Fruit fly (Drosophila melanogaster) whole organism, embryonic: ENCODE data around the gene Eip75B.
A peak's percentile ranks its signal among the peaks of the same experiment; 100 is the strongest.

Experiments
- ATbp ChIP-seq: fragments of 200-800 bp; sonication (Bioruptor generic); optimal IDR thresholded peaks from 2 replicates; lab custom pipeline; 2017; ENCODE audit warnings: missing biosample characterization, mild to moderate bottlenecking, missing genetic modification characterization, missing genetic modification reagents
- Atf-2 ChIP-seq: fragments of 200-800 bp; sonication (Bioruptor generic); optimal IDR thresholded peaks from 2 replicates; lab custom pipeline; 2016; ENCODE audit warnings: missing biosample characterization, missing genetic modification characterization
- Atf6 ChIP-seq: fragments of 200-800 bp; sonication (Bioruptor generic); IDR thresholded peaks from 2 replicates; pipeline ENCODE4 v1.3.6; 2022; ENCODE audit warnings: missing biosample characterization, missing genetic modification characterization
- B-H2 ChIP-seq: fragments of 200-800 bp; sonication (Bioruptor generic); optimal IDR thresholded peaks from 2 replicates; lab custom pipeline; 2018; ENCODE audit warnings: missing biosample characterization, mild to moderate bottlenecking, missing genetic modification characterization
- CG11504 ChIP-seq: fragments of 200-800 bp; sonication (Bioruptor generic); optimal IDR thresholded peaks from 3 replicates; lab custom pipeline; 2019; ENCODE audit warnings: missing biosample characterization, mild to moderate bottlenecking, missing genetic modification characterization, moderate library complexity
- CG15479 ChIP-seq: fragments of 200-800 bp; sonication (Bioruptor generic); optimal IDR thresholded peaks from 3 replicates; lab custom pipeline; 2019; ENCODE audit warnings: missing biosample characterization, mild to moderate bottlenecking, missing genetic modification characterization, moderate library complexity
- CG17385 ChIP-seq: fragments of 200-800 bp; sonication (Bioruptor generic); optimal IDR thresholded peaks from 3 replicates; lab custom pipeline; 2018; ENCODE audit warnings: missing biosample characterization, mild to moderate bottlenecking, missing genetic modification characterization
- CG17568 ChIP-seq: fragments of 200-800 bp; sonication (Bioruptor generic); optimal IDR thresholded peaks from 2 replicates; lab custom pipeline; 2018; ENCODE audit warnings: missing biosample characterization, mild to moderate bottlenecking, missing genetic modification characterization, moderate library complexity
- CG17912 ChIP-seq: fragments of 200-800 bp; sonication (Bioruptor generic); optimal IDR thresholded peaks from 2 replicates; lab custom pipeline; 2018; ENCODE audit warnings: missing biosample characterization, mild to moderate bottlenecking, missing genetic modification characterization
- CG2712 ChIP-seq: fragments of 200-800 bp; optimal IDR thresholded peaks from 3 replicates; lab custom pipeline; 2019; ENCODE audit warnings: missing biosample characterization, mild to moderate bottlenecking, missing genetic modification characterization, moderate library complexity
- CG31388 ChIP-seq: fragments of 200-800 bp; sonication (Bioruptor generic); optimal IDR thresholded peaks from 2 replicates; lab custom pipeline; 2016; ENCODE audit warnings: missing biosample characterization, missing genetic modification characterization
- CG3163 ChIP-seq: fragments of 200-800 bp; sonication (Bioruptor generic); optimal IDR thresholded peaks from 3 replicates; lab custom pipeline; 2016; ENCODE audit warnings: missing biosample characterization, missing genetic modification characterization
- CG3281 ChIP-seq: fragments of 200-800 bp; sonication (Bioruptor generic); optimal IDR thresholded peaks from 3 replicates; lab custom pipeline; 2017; ENCODE audit warnings: missing biosample characterization, mild to moderate bottlenecking, missing genetic modification characterization
- CG3726 ChIP-seq: fragments of 200-800 bp; sonication (Bioruptor generic); IDR thresholded peaks from 3 replicates; pipeline ENCODE4, ENCODE4 v1.3.6; 2022; ENCODE audit warnings: missing biosample characterization, missing genetic modification characterization
- CG4360 ChIP-seq: fragments of 200-800 bp; sonication (Bioruptor generic); IDR thresholded peaks from 2 replicates; pipeline ENCODE4 v1.3.6; 2022; ENCODE audit warnings: missing biosample characterization, missing genetic modification characterization
- CG4404 ChIP-seq: fragments of 200-800 bp; sonication (Bioruptor generic); IDR thresholded peaks from 2 replicates; pipeline ENCODE4 v1.3.6; 2022; ENCODE audit warnings: missing biosample characterization, missing genetic modification characterization
- CG5953 ChIP-seq: fragments of 200-800 bp; sonication (Bioruptor generic); IDR thresholded peaks from 2 replicates; pipeline ENCODE4 v1.3.6; 2022; ENCODE audit warnings: missing biosample characterization, missing genetic modification characterization
- CG6813 ChIP-seq: fragments of 200-800 bp; sonication (Bioruptor generic); optimal IDR thresholded peaks from 2 replicates; lab custom pipeline; 2017; ENCODE audit warnings: missing biosample characterization, missing genetic modification characterization, mild to moderate bottlenecking, moderate library complexity, missing genetic modification reagents
- CG7357 ChIP-seq: fragments of 200-800 bp; sonication (Bioruptor generic); IDR thresholded peaks from 3 replicates; pipeline ENCODE4 v1.3.6; 2022; ENCODE audit warnings: missing biosample characterization, missing genetic modification characterization
- CG7745 ChIP-seq: fragments of 200-800 bp; sonication (Bioruptor generic); optimal IDR thresholded peaks from 2 replicates; lab custom pipeline; 2018; ENCODE audit warnings: missing biosample characterization, mild to moderate bottlenecking, missing genetic modification characterization, moderate library complexity
- CG8290 ChIP-seq, 3 experiments: fragments of 200-800 bp; sonication (Bioruptor generic); optimal IDR thresholded peaks; 2 replicates each; lab custom pipeline; 2016 to 2019; ENCODE audit warnings: missing biosample characterization in 3 of 3, missing genetic modification characterization in 3 of 3, mild to moderate bottlenecking in 2 of 3, moderate library complexity in 1 of 3
- CG8478 ChIP-seq: fragments of >200 bp; optimal IDR thresholded peaks from 2 replicates; lab custom pipeline; 2018
- CG8924 ChIP-seq: fragments of 200-800 bp; optimal IDR thresholded peaks from 3 replicates; lab custom pipeline; 2019; ENCODE audit warnings: missing biosample characterization, mild to moderate bottlenecking, missing genetic modification characterization, moderate library complexity
- CG9609 ChIP-seq: fragments of 200-800 bp; sonication (Bioruptor generic); optimal IDR thresholded peaks from 3 replicates; lab custom pipeline; 2016; ENCODE audit warnings: missing biosample characterization, missing genetic modification characterization
- Eip74EF ChIP-seq, 2 experiments: fragments of 200-800 bp in 1 of 2; fragments of >200 bp in 1 of 2; sonication (Bioruptor generic) in 1 of 2; optimal IDR thresholded peaks; 2 replicates each; lab custom pipeline; 2017 to 2019; ENCODE audit warnings: missing biosample characterization in 2 of 2, missing genetic modification characterization in 2 of 2, mild to moderate bottlenecking in 1 of 2, moderate library complexity in 1 of 2
- H2.0 ChIP-seq: fragments of 200-800 bp; sonication (Bioruptor generic); IDR thresholded peaks from 2 replicates; pipeline ENCODE4 v1.3.6; 2022; ENCODE audit warnings: missing biosample characterization, missing genetic modification characterization
- Hand ChIP-seq: fragments of 200-800 bp; sonication (Bioruptor generic); optimal IDR thresholded peaks from 2 replicates; lab custom pipeline; 2017; ENCODE audit warnings: mild to moderate bottlenecking, missing biosample characterization, missing genetic modification reagents, missing genetic modification characterization
- Mad ChIP-seq: fragments of 200-800 bp; sonication (Bioruptor generic); optimal IDR thresholded peaks from 2 replicates; lab custom pipeline; 2016; ENCODE audit warnings: missing biosample characterization, missing genetic modification characterization
- Oaz ChIP-seq: fragments of 200-800 bp; sonication (Bioruptor generic); IDR thresholded peaks from 2 replicates; pipeline ENCODE4 v1.3.6; 2022; ENCODE audit warnings: missing biosample characterization, missing genetic modification characterization
- Rx ChIP-seq: fragments of 200-800 bp; sonication (Bioruptor generic); IDR thresholded peaks from 2 replicates; pipeline ENCODE4 v1.3.6; 2022; ENCODE audit warnings: missing biosample characterization, missing genetic modification characterization
- Sox102F ChIP-seq: fragments of 200-800 bp; sonication (Bioruptor generic); optimal IDR thresholded peaks from 2 replicates; lab custom pipeline; 2018; ENCODE audit warnings: missing biosample characterization, mild to moderate bottlenecking, missing genetic modification characterization, moderate library complexity
- TFAM ChIP-seq: fragments of 200-800 bp; sonication (Bioruptor generic); optimal IDR thresholded peaks from 2 replicates; lab custom pipeline; 2017; ENCODE audit warnings: missing biosample characterization, missing genetic modification characterization, inconsistent platforms
- Tbp ChIP-seq: fragments of >200 bp; optimal IDR thresholded peaks from 2 replicates; lab custom pipeline; 2018; ENCODE audit warnings: missing biosample characterization, missing genetic modification characterization
- Usf ChIP-seq: fragments of 200-800 bp; sonication (Bioruptor generic); optimal IDR thresholded peaks from 2 replicates; lab custom pipeline; 2017; ENCODE audit warnings: missing genotype, missing biosample characterization, missing genetic modification characterization
- az2 ChIP-seq: fragments of 200-800 bp; sonication (Bioruptor generic); optimal IDR thresholded peaks from 3 replicates; lab custom pipeline; 2016; ENCODE audit warnings: missing biosample characterization, missing genetic modification characterization
- cas ChIP-seq: fragments of 200-800 bp; sonication (Bioruptor generic); IDR thresholded peaks from 2 replicates; pipeline ENCODE4 v1.3.6; 2022; ENCODE audit warnings: missing biosample characterization, missing genetic modification characterization
- chinmo ChIP-seq: fragments of 200-800 bp; sonication (Bioruptor generic); IDR thresholded peaks from 4 replicates; pipeline ENCODE4 v1.3.6; 2022; ENCODE audit warnings: missing biosample characterization, missing genetic modification characterization; ENCODE audit not compliant: partially characterized antibody
- chm ChIP-seq: fragments of 200-800 bp; sonication (Bioruptor generic); IDR thresholded peaks from 2 replicates; pipeline ENCODE4 v1.3.6; 2022; ENCODE audit warnings: missing biosample characterization, missing genetic modification characterization
- cwo ChIP-seq: fragments of 200-800 bp; sonication (Bioruptor generic); optimal IDR thresholded peaks from 3 replicates; lab custom pipeline; 2017; ENCODE audit warnings: missing biosample characterization, missing genetic modification characterization, mild to moderate bottlenecking, moderate library complexity, missing genetic modification reagents
- fd102C ChIP-seq: fragments of 200-800 bp; sonication (Bioruptor generic); optimal IDR thresholded peaks from 2 replicates; lab custom pipeline; 2018; ENCODE audit warnings: missing biosample characterization, mild to moderate bottlenecking, missing genetic modification characterization, moderate library complexity
- gce ChIP-seq: fragments of 200-800 bp; sonication (Bioruptor generic); IDR thresholded peaks from 3 replicates; pipeline ENCODE4 v1.3.6; 2022; ENCODE audit warnings: missing biosample characterization, missing genetic modification characterization
- h ChIP-seq: fragments of >200 bp; optimal IDR thresholded peaks from 2 replicates; lab custom pipeline; 2017
- hb ChIP-seq: fragments of 200-800 bp; sonication (Bioruptor generic); IDR thresholded peaks from 3 replicates; pipeline ENCODE4 v1.3.6; 2022; ENCODE audit warnings: missing biosample characterization, missing genetic modification characterization; ENCODE audit not compliant: partially characterized antibody
- lmd ChIP-seq: fragments of 200-800 bp; sonication (Bioruptor generic); IDR thresholded peaks from 2 replicates; pipeline ENCODE4 v1.3.6; 2022; ENCODE audit warnings: missing biosample characterization, missing genetic modification characterization
- peb ChIP-seq: fragments of 200-800 bp; sonication (Bioruptor generic); IDR thresholded peaks from 2 replicates; pipeline ENCODE4 v1.3.6; 2022; ENCODE audit warnings: missing biosample characterization, missing genetic modification characterization
- phol ChIP-seq: fragments of 200-800 bp; sonication (Bioruptor generic); optimal IDR thresholded peaks from 3 replicates; lab custom pipeline; 2018; ENCODE audit warnings: missing biosample characterization, mild to moderate bottlenecking, missing genetic modification characterization, moderate library complexity
- row ChIP-seq: fragments of 200-800 bp; sonication (Bioruptor generic); IDR thresholded peaks from 3 replicates; pipeline ENCODE4 v1.3.6; 2022; ENCODE audit warnings: missing biosample characterization, missing genetic modification characterization
- sd ChIP-seq: fragments of 200-800 bp; sonication (Bioruptor generic); optimal IDR thresholded peaks from 3 replicates; lab custom pipeline; 2018; ENCODE audit warnings: missing biosample characterization, mild to moderate bottlenecking, missing genetic modification characterization, moderate library complexity
- sima ChIP-seq: fragments of 200-800 bp; sonication (Bioruptor generic); optimal IDR thresholded peaks from 2 replicates; lab custom pipeline; 2016; ENCODE audit warnings: missing biosample characterization, missing genetic modification characterization
- slp2 ChIP-seq: fragments of 200-800 bp; sonication (Bioruptor generic); optimal IDR thresholded peaks from 2 replicates; lab custom pipeline; 2016; ENCODE audit warnings: missing biosample characterization, missing genetic modification characterization
- tna ChIP-seq: fragments of 200-800 bp; sonication (Bioruptor generic); IDR thresholded peaks from 2 replicates; pipeline ENCODE4 v1.3.6; 2022; ENCODE audit warnings: missing biosample characterization, missing genetic modification characterization; ENCODE audit not compliant: partially characterized antibody
- tx ChIP-seq: fragments of 200-800 bp; sonication (Bioruptor generic); optimal IDR thresholded peaks from 2 replicates; lab custom pipeline; 2016; ENCODE audit warnings: missing biosample characterization, missing genetic modification characterization

Gene Eip75B

dm6 chr3L:18088027-18088426 is 23.5 kb upstream of the Eip75B start (continued):
- TF ChIP-seq CG6813 (GFP tag; lab: Kevin White, UChicago) (no peak), slp2 (GFP tag; lab: Kevin White, UChicago) (no peak), Hand (no peak), CG3726 (no peak), CG17568 (GFP tag; lab: Kevin White, UChicago) (no peak), phol (tag; lab: Kevin White, UChicago) (peak; percentile 35), Atf6 (GFP tag; lab: Robert Waterston, UW) (no peak), CG3281 (GFP tag; lab: Kevin White, UChicago) (no peak), Mad (GFP tag; lab: Kevin White, UChicago) (no peak), Sox102F (GFP tag; lab: Kevin White, UChicago) (no peak), gce (GFP tag; lab: Robert Waterston, UW) (no peak), CG11504 (tag; lab: Kevin White, UChicago) (peak; percentile 46), az2 (GFP tag; lab: Kevin White, UChicago) (no peak), ATbp (GFP tag; lab: Kevin White, UChicago) (no peak), CG17385 (no peak), row (no peak), chm (GFP tag; lab: Robert Waterston, UW) (no peak), CG4360 (GFP tag; lab: Robert Waterston, UW) (no peak), CG3163 (GFP tag; lab: Kevin White, UChicago) (no peak), CG8924 (tag; lab: Kevin White, UChicago) (no peak), hb (GFP tag; lab: Robert Waterston, UW) (no peak), Rx (GFP tag; lab: Robert Waterston, UW) (no peak), CG9609 (GFP tag; lab: Kevin White, UChicago) (no peak), CG17912 (no peak), sima (GFP tag; lab: Kevin White, UChicago) (no peak), CG15479 (no peak), Usf (no peak), B-H2 (no peak), H2.0 (no peak), Atf-2 (no peak), CG8290 (GFP tag; optimal IDR thresholded peaks at IDR 0.05; lab: Kevin White, UChicago) (peak; percentile 78), CG8290 (tag; optimal IDR thresholded peaks at IDR 0.05; lab: Kevin White, UChicago) (peak in 1 of 2 experiments; percentile 88), sd (tag; lab: Kevin White, UChicago) (peak; percentile 87), fd102C (GFP tag; lab: Kevin White, UChicago) (no peak), cwo (GFP tag; lab: Kevin White, UChicago) (no peak), tx (GFP tag; lab: Kevin White, UChicago) (no peak), Oaz (no peak), chinmo (GFP tag; lab: Robert Waterston, UW) (peak; percentile 97), cas (GFP tag; lab: Robert Waterston, UW) (no peak), Tbp (GFP tag; lab: Kevin White, UChicago) (no peak), CG31388 (GFP tag; lab: Kevin White, UChicago) (no peak), lmd (GFP tag; lab: Robert Waterston, UW) (no peak), h (lab: Kevin White, UChicago) (no peak), Eip74EF (GFP tag; optimal IDR thresholded peaks at IDR 0.05; lab: Kevin White, UChicago) (peak in 1 of 2 experiments; percentile 99), CG7745 (tag; lab: Kevin White, UChicago) (no peak), CG7357 (GFP tag; lab: Robert Waterston, UW) (no peak), CG4404 (GFP tag; lab: Robert Waterston, UW) (no peak), peb (no peak), TFAM (GFP tag; lab: Kevin White, UChicago) (no peak), CG2712 (tag; lab: Kevin White, UChicago) (peak; percentile 41), CG8478 (lab: Kevin White, UChicago) (no peak), CG5953 (GFP tag; lab: Robert Waterston, UW) (no peak), tna (GFP tag; lab: Robert Waterston, UW) (no peak)
